Worm (Caenorhabditis elegans) whole organism, late embryonic: ENCODE data around the gene E02H4.7.
A peak's percentile ranks its signal among the peaks of the same experiment; 100 is the strongest.

Source experiments
- C08G9.2 ChIP-seq: sonication (generic microtip); optimal IDR thresholded peaks from 2 replicates; lab custom pipeline; 2016; ENCODE audit warnings: mild to moderate bottlenecking, missing genetic modification characterization, moderate library complexity, missing compliant biosample characterization
- F13H6.1 ChIP-seq: sonication (generic microtip); optimal IDR thresholded peaks from 2 replicates; lab custom pipeline; 2016; ENCODE audit warnings: missing genetic modification characterization, missing compliant biosample characterization
- K02D7.2 ChIP-seq: sonication (generic microtip); optimal IDR thresholded peaks from 2 replicates; lab custom pipeline; 2017; ENCODE audit warnings: mild to moderate bottlenecking, missing genetic modification characterization, missing compliant biosample characterization
- Y22D7AL.16 ChIP-seq: sonication (generic microtip); optimal IDR thresholded peaks from 2 replicates; lab custom pipeline; 2016; ENCODE audit warnings: missing genetic modification characterization, missing compliant biosample characterization
- ahr-1 ChIP-seq: sonication (generic microtip); optimal IDR thresholded peaks from 2 replicates; lab custom pipeline; 2016; ENCODE audit warnings: missing genetic modification characterization, missing compliant biosample characterization
- ceh-14 ChIP-seq: sonication (generic microtip); optimal IDR thresholded peaks from 2 replicates; lab custom pipeline; 2016; ENCODE audit warnings: missing genotype, missing genetic modification characterization, missing compliant biosample characterization
- ceh-18 ChIP-seq: sonication (generic microtip); optimal IDR thresholded peaks from 2 replicates; lab custom pipeline; 2016; ENCODE audit warnings: missing genetic modification characterization, missing compliant biosample characterization
- ceh-19 ChIP-seq: fragments of 200-800 bp; sonication (Bioruptor generic); optimal IDR thresholded peaks from 2 replicates; lab custom pipeline; 2018; ENCODE audit warnings: mild to moderate bottlenecking, missing genetic modification characterization, missing compliant biosample characterization
- ceh-2 ChIP-seq: sonication (generic microtip); optimal IDR thresholded peaks from 2 replicates; lab custom pipeline; 2016; ENCODE audit warnings: missing genotype, missing genetic modification characterization, missing compliant biosample characterization
- ceh-24 ChIP-seq: sonication (generic microtip); optimal IDR thresholded peaks from 2 replicates; lab custom pipeline; 2016; ENCODE audit warnings: mild to moderate bottlenecking, missing genetic modification characterization, missing compliant biosample characterization
- ceh-30 ChIP-seq: fragments of 150-350 bp; optimal IDR thresholded peaks from 2 replicates; lab custom pipeline; 2014; ENCODE audit warnings: missing biosample characterization, missing genetic modification characterization
- ceh-31 ChIP-seq: sonication (generic microtip); optimal IDR thresholded peaks from 2 replicates; lab custom pipeline; 2016; ENCODE audit warnings: missing genetic modification characterization, missing compliant biosample characterization
- ceh-34 ChIP-seq: sonication (generic microtip); optimal IDR thresholded peaks from 2 replicates; lab custom pipeline; 2016; ENCODE audit warnings: mild to moderate bottlenecking, missing genetic modification characterization, missing compliant biosample characterization
- ceh-45 ChIP-seq: fragments of 200-800 bp; sonication (Bioruptor generic); IDR thresholded peaks from 2 replicates; pipeline ENCODE4 v1.3.6; 2022; ENCODE audit warnings: missing genetic modification reagents, missing genetic modification characterization, missing compliant biosample characterization
- ceh-48 ChIP-seq: sonication (generic microtip); optimal IDR thresholded peaks from 2 replicates; lab custom pipeline; 2016; ENCODE audit warnings: missing genetic modification characterization, inconsistent platforms, missing compliant biosample characterization
- ceh-9 ChIP-seq: sonication (generic microtip); optimal IDR thresholded peaks from 2 replicates; lab custom pipeline; 2016; ENCODE audit warnings: mild to moderate bottlenecking, missing genetic modification characterization, inconsistent platforms, missing compliant biosample characterization
- che-1 ChIP-seq: sonication (generic microtip); optimal IDR thresholded peaks from 2 replicates; lab custom pipeline; 2016; ENCODE audit warnings: mild to moderate bottlenecking, missing genetic modification characterization, missing compliant biosample characterization
- dmd-4 ChIP-seq: sonication (generic microtip); optimal IDR thresholded peaks from 2 replicates; lab custom pipeline; 2016; ENCODE audit warnings: borderline replicate concordance, missing genetic modification characterization, missing compliant biosample characterization
- dve-1 ChIP-seq: sonication (generic microtip); optimal IDR thresholded peaks from 2 replicates; lab custom pipeline; 2017; ENCODE audit warnings: antibody characterized with exemption, mild to moderate bottlenecking, missing genetic modification characterization, missing compliant biosample characterization
- elt-2 ChIP-seq: sonication (generic microtip); optimal IDR thresholded peaks from 2 replicates; lab custom pipeline; 2016; ENCODE audit warnings: missing genetic modification reagents, missing genetic modification characterization, missing compliant biosample characterization
- elt-4 ChIP-seq: sonication (generic microtip); optimal IDR thresholded peaks from 2 replicates; lab custom pipeline; 2016; ENCODE audit warnings: missing genetic modification characterization, missing compliant biosample characterization
- ets-4 ChIP-seq: sonication (generic microtip); optimal IDR thresholded peaks from 2 replicates; lab custom pipeline; 2016; ENCODE audit warnings: missing genetic modification characterization, missing compliant biosample characterization
- eyg-1 ChIP-seq: sonication (generic microtip); optimal IDR thresholded peaks from 2 replicates; lab custom pipeline; 2016; ENCODE audit warnings: missing genotype, missing genetic modification characterization, missing compliant biosample characterization
- fax-1 ChIP-seq: sonication (generic microtip); optimal IDR thresholded peaks from 2 replicates; lab custom pipeline; 2016; ENCODE audit warnings: missing genotype, missing genetic modification characterization, missing compliant biosample characterization
- fkh-6 ChIP-seq: sonication (generic microtip); optimal IDR thresholded peaks from 2 replicates; lab custom pipeline; 2016; ENCODE audit warnings: missing genetic modification characterization, missing compliant biosample characterization
- hlh-30 ChIP-seq: sonication (generic microtip); optimal IDR thresholded peaks from 2 replicates; lab custom pipeline; 2017; ENCODE audit warnings: antibody characterized with exemption, missing genetic modification characterization, missing compliant biosample characterization; ENCODE audit not compliant: insufficient read depth
- hlh-8 ChIP-seq: sonication (generic microtip); optimal IDR thresholded peaks from 2 replicates; lab custom pipeline; 2016; ENCODE audit warnings: missing genotype, missing genetic modification characterization, missing compliant biosample characterization
- madf-2 ChIP-seq: sonication (generic microtip); optimal IDR thresholded peaks from 2 replicates; lab custom pipeline; 2017; ENCODE audit warnings: missing genetic modification characterization, missing compliant biosample characterization
- mec-3 ChIP-seq: sonication (generic microtip); optimal IDR thresholded peaks from 2 replicates; lab custom pipeline; 2016; ENCODE audit warnings: borderline replicate concordance, missing genetic modification characterization, missing compliant biosample characterization
- nfya-1 ChIP-seq: sonication (generic microtip); optimal IDR thresholded peaks from 2 replicates; lab custom pipeline; 2017; ENCODE audit warnings: missing genetic modification characterization, mild to moderate bottlenecking, missing compliant biosample characterization, antibody characterized with exemption, moderate library complexity
- nhr-11 ChIP-seq: fragments of 150-350 bp; optimal IDR thresholded peaks from 2 replicates; lab custom pipeline; 2014; ENCODE audit warnings: missing biosample characterization, missing genetic modification characterization
- nhr-232 ChIP-seq: sonication (generic microtip); optimal IDR thresholded peaks from 2 replicates; lab custom pipeline; 2016; ENCODE audit warnings: missing genetic modification characterization, missing compliant biosample characterization
- npax-4 ChIP-seq: sonication (generic microtip); optimal IDR thresholded peaks from 2 replicates; lab custom pipeline; 2016; ENCODE audit warnings: missing genetic modification characterization, missing compliant biosample characterization
- odd-2 ChIP-seq: sonication (generic microtip); optimal IDR thresholded peaks from 2 replicates; lab custom pipeline; 2017; ENCODE audit warnings: antibody characterized with exemption, mild to moderate bottlenecking, missing genetic modification characterization, missing compliant biosample characterization
- pag-3 ChIP-seq: sonication (generic microtip); optimal IDR thresholded peaks from 2 replicates; lab custom pipeline; 2016; ENCODE audit warnings: missing compliant biosample characterization, missing genetic modification characterization, borderline replicate concordance
- pax-1 ChIP-seq: fragments of 150-350 bp; optimal IDR thresholded peaks from 2 replicates; lab custom pipeline; 2014; ENCODE audit warnings: missing biosample characterization, missing genetic modification characterization
- pha-2 ChIP-seq: sonication (generic microtip); optimal IDR thresholded peaks from 2 replicates; lab custom pipeline; 2017; ENCODE audit warnings: mild to moderate bottlenecking, missing genetic modification characterization, missing compliant biosample characterization
- ref-2 ChIP-seq: sonication (generic microtip); optimal IDR thresholded peaks from 2 replicates; lab custom pipeline; 2016; ENCODE audit warnings: missing genetic modification characterization, missing compliant biosample characterization
- rnt-1 ChIP-seq: sonication (generic microtip); optimal IDR thresholded peaks from 2 replicates; lab custom pipeline; 2016; ENCODE audit warnings: missing genetic modification characterization, missing compliant biosample characterization
- sdc-2 ChIP-seq: sonication (generic microtip); optimal IDR thresholded peaks from 2 replicates; lab custom pipeline; 2016; ENCODE audit warnings: missing genotype, missing genetic modification characterization, missing compliant biosample characterization
- sox-2 ChIP-seq: fragments of 200-800 bp; sonication (Bioruptor generic); IDR thresholded peaks from 2 replicates; pipeline ENCODE4 v1.3.6; 2022; ENCODE audit warnings: missing genetic modification reagents, missing genetic modification characterization, missing compliant biosample characterization
- syd-9 ChIP-seq: sonication (generic microtip); optimal IDR thresholded peaks from 2 replicates; lab custom pipeline; 2016; ENCODE audit warnings: mild to moderate bottlenecking, missing genetic modification characterization, moderate library complexity, missing compliant biosample characterization
- tbx-2 ChIP-seq: sonication (generic microtip); optimal IDR thresholded peaks from 2 replicates; lab custom pipeline; 2016; ENCODE audit warnings: missing genetic modification characterization, missing compliant biosample characterization
- ttx-3 ChIP-seq: sonication (generic microtip); optimal IDR thresholded peaks from 2 replicates; lab custom pipeline; 2016; ENCODE audit warnings: missing genetic modification reagents, missing genetic modification characterization, missing compliant biosample characterization
- unc-42 ChIP-seq: sonication (generic microtip); optimal IDR thresholded peaks from 2 replicates; lab custom pipeline; 2016; ENCODE audit warnings: missing genotype, missing genetic modification characterization, missing compliant biosample characterization
- unc-55 ChIP-seq: sonication (generic microtip); optimal IDR thresholded peaks from 2 replicates; lab custom pipeline; 2017; ENCODE audit warnings: missing biosample characterization, missing genetic modification reagents, missing genetic modification characterization
- zip-5 ChIP-seq: sonication (generic microtip); optimal IDR thresholded peaks from 2 replicates; lab custom pipeline; 2016; ENCODE audit warnings: missing genetic modification characterization, missing compliant biosample characterization

E02H4.7 gene

ce11 chrX:14296559-14296958 lies 40.5 kb downstream of the E02H4.7 start, which contains the start of gene madd-3:
madd-3 (minus strand) TSS chrX:14296659.
- no peak for TF ChIP-seq ahr-1
- no peak for TF ChIP-seq ceh-30 (tag; lab: Kevin White, UChicago)
- no peak for TF ChIP-seq ceh-9 (tag; lab: Kevin White, UChicago)
- no peak for TF ChIP-seq ets-4
- no peak for TF ChIP-seq hlh-8 (tag; lab: Kevin White, UChicago)
- no peak for TF ChIP-seq sox-2 (GFP tag; lab: Robert Waterston, UW)
- no peak for TF ChIP-seq eyg-1 (tag; lab: Kevin White, UChicago)
- no peak for TF ChIP-seq zip-5 (tag; lab: Kevin White, UChicago)
- TF ChIP-seq Y22D7AL.16, result no peak
- no peak for TF ChIP-seq odd-2 (tag; lab: Kevin White, UChicago)
- TF ChIP-seq ceh-14 (tag; lab: Kevin White, UChicago), result no peak
- no peak for TF ChIP-seq ceh-2

ce11 chrX:14297209-14297608 lies 41.1 kb downstream of the E02H4.7 start:
- TF ChIP-seq F13H6.1 (tag; lab: Kevin White, UChicago) (peak; percentile 9), ceh-2 (peak; percentile 60), ceh-18 (tag; lab: Kevin White, UChicago) (peak; percentile 74), ets-4 (no peak), eyg-1 (tag; lab: Kevin White, UChicago) (peak; percentile 41), madf-2 (tag; lab: Kevin White, UChicago) (no peak), ceh-45 (GFP tag; lab: Robert Waterston, UW) (no peak), mec-3 (no peak), hlh-30 (tag; lab: Kevin White, UChicago) (peak; percentile 37), ceh-34 (tag; lab: Kevin White, UChicago) (peak; percentile 65), ceh-19 (GFP tag; lab: Kevin White, UChicago) (no peak), pha-2 (tag; lab: Kevin White, UChicago) (no peak), ceh-48 (tag; lab: Kevin White, UChicago) (peak; percentile 91), ceh-14 (tag; lab: Kevin White, UChicago) (peak; percentile 8), sdc-2 (tag; lab: Kevin White, UChicago) (peak; percentile 75), nhr-11 (tag; lab: Kevin White, UChicago) (no peak), ceh-31 (tag; lab: Kevin White, UChicago) (peak; percentile 84), elt-4 (tag; lab: Kevin White, UChicago) (no peak), unc-42 (tag; lab: Kevin White, UChicago) (peak; percentile 70), C08G9.2 (peak; percentile 50), rnt-1 (tag; lab: Kevin White, UChicago) (peak; percentile 62), ceh-9 (tag; lab: Kevin White, UChicago) (no peak), syd-9 (peak; percentile 57), odd-2 (tag; lab: Kevin White, UChicago) (no peak), nhr-232 (tag; lab: Kevin White, UChicago) (no peak), dmd-4 (tag; lab: Kevin White, UChicago) (no peak), ttx-3 (tag; lab: Kevin White, UChicago) (no peak), pag-3 (no peak), dve-1 (no peak), pax-1 (no peak), fax-1 (tag; lab: Kevin White, UChicago) (peak; percentile 41), che-1 (tag; lab: Kevin White, UChicago) (no peak), nfya-1 (peak; percentile 94), npax-4 (no peak), ref-2 (tag; lab: Kevin White, UChicago) (peak; percentile 73), K02D7.2 (tag; lab: Kevin White, UChicago) (no peak), tbx-2 (peak; percentile 77), unc-55 (GFP tag; lab: Kevin White, UChicago) (peak; percentile 84), ceh-24 (tag; lab: Kevin White, UChicago) (no peak), elt-2 (tag; lab: Kevin White, UChicago) (peak; percentile 4), fkh-6 (tag; lab: Kevin White, UChicago) (peak; percentile 30)
